Worm (Caenorhabditis elegans): ENCODE measurements around the gene ppt-1.

DNA sequence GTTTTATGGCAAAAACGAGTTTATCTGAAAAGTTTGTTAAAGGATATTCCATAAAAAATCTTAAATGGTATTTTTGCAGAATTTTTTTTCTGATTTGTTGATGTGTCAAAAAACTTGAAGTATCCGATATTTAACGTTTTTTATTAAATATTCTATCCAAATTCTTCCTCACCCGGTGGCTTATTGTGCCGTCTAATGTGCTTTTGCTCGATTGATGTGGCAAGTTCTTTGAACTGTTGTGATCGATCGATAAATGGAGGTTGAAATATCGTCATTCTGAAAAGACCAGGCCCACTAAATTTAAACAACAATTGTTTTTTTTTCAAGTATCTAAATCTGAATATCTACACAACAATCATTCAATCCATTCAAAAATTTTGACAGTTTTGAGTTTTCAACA, 29.0 kb upstream of the ppt-1 start, which contains the start of gene syx-18:
- TF ChIP-seq unc-130 (tag; optimal IDR thresholded peaks at IDR 0.05) (no peak), nhr-76 (tag; optimal IDR thresholded peaks at IDR 0.05) (no peak), hlh-4 (tag; optimal IDR thresholded peaks at IDR 0.05) (no peak), ceh-82 (tag; optimal IDR thresholded peaks at IDR 0.05) (no peak), pqm-1 (tag; optimal IDR thresholded peaks at IDR 0.05) (no peak), efl-1 (optimal IDR thresholded peaks at IDR 0.05) (no peak), efl-1 (GFP tag; optimal IDR thresholded peaks at IDR 0.05 in 1 of 2) (no peak)
